Fruit fly (Drosophila melanogaster) whole organism, embryonic: ENCODE measurements around the gene CG14153.

ENCODE experiments used
- Atf6 ChIP-seq: fragments of 200-800 bp; sonication (Bioruptor generic); IDR thresholded peaks from 2 replicates; pipeline ENCODE4 v1.3.6; 2022; ENCODE audit warnings: missing biosample characterization, missing genetic modification characterization
- Awh ChIP-seq: fragments of 200-800 bp; sonication (Bioruptor generic); IDR thresholded peaks from 2 replicates; pipeline ENCODE4, ENCODE4 v1.3.6; 2022; ENCODE audit warnings: missing biosample characterization, missing genetic modification characterization
- CG10565 ChIP-seq: fragments of 200-800 bp; sonication (Bioruptor generic); optimal IDR thresholded peaks from 3 replicates; lab custom pipeline; 2016; ENCODE audit warnings: missing biosample characterization, mild to moderate bottlenecking, missing genetic modification characterization
- CG10979 ChIP-seq: fragments of 200-800 bp; sonication (Bioruptor generic); optimal IDR thresholded peaks from 2 replicates; lab custom pipeline; 2018; ENCODE audit warnings: missing biosample characterization, mild to moderate bottlenecking, missing genetic modification characterization, moderate library complexity
- CG11085 ChIP-seq: fragments of 200-800 bp; sonication (Bioruptor generic); IDR thresholded peaks from 2 replicates; pipeline ENCODE4 v1.3.6; 2022; ENCODE audit warnings: missing biosample characterization, missing genetic modification characterization
- CG11456 ChIP-seq: fragments of 200-800 bp; sonication (Bioruptor generic); IDR thresholded peaks from 3 replicates; pipeline ENCODE4 v1.3.6; 2022; ENCODE audit warnings: missing biosample characterization, missing genetic modification characterization
- CG12104 ChIP-seq: fragments of 200-800 bp; sonication (Bioruptor generic); optimal IDR thresholded peaks from 3 replicates; lab custom pipeline; 2016; ENCODE audit warnings: missing biosample characterization, missing genetic modification characterization
- CG12219 ChIP-seq: fragments of 200-800 bp; sonication (Bioruptor generic); optimal IDR thresholded peaks from 3 replicates; lab custom pipeline; 2018; ENCODE audit warnings: missing biosample characterization, mild to moderate bottlenecking, missing genetic modification characterization
- CG13624 ChIP-seq: fragments of 200-800 bp; sonication (Bioruptor generic); optimal IDR thresholded peaks from 2 replicates; lab custom pipeline; 2016; ENCODE audit warnings: missing biosample characterization, missing genetic modification characterization
- CG13775 ChIP-seq: fragments of 200-800 bp; sonication (Bioruptor generic); optimal IDR thresholded peaks from 3 replicates; lab custom pipeline; 2017; ENCODE audit warnings: missing biosample characterization, mild to moderate bottlenecking, missing genetic modification characterization
- CG14050 ChIP-seq: fragments of 200-800 bp; sonication (Bioruptor generic); IDR thresholded peaks from 3 replicates; pipeline ENCODE4 v1.3.6; 2022; ENCODE audit warnings: missing biosample characterization, missing genetic modification characterization
- CG14965 ChIP-seq: fragments of 200-800 bp; sonication (Bioruptor generic); optimal IDR thresholded peaks from 2 replicates; lab custom pipeline; 2016; ENCODE audit warnings: missing biosample characterization, missing genetic modification characterization, borderline replicate concordance
- CG15011 ChIP-seq: fragments of 200-800 bp; sonication (Bioruptor generic); optimal IDR thresholded peaks from 3 replicates; lab custom pipeline; 2018; ENCODE audit warnings: missing biosample characterization, mild to moderate bottlenecking, missing genetic modification characterization
- CG17361 ChIP-seq: fragments of 200-800 bp; sonication (Bioruptor generic); IDR thresholded peaks from 3 replicates; pipeline ENCODE4 v1.3.6; 2022; ENCODE audit warnings: missing biosample characterization, missing genetic modification characterization
- CG17385 ChIP-seq: fragments of 200-800 bp; sonication (Bioruptor generic); optimal IDR thresholded peaks from 3 replicates; lab custom pipeline; 2018; ENCODE audit warnings: missing biosample characterization, mild to moderate bottlenecking, missing genetic modification characterization
- CG2116 ChIP-seq: fragments of 200-800 bp; sonication (Bioruptor generic); optimal IDR thresholded peaks from 3 replicates; lab custom pipeline; 2018; ENCODE audit warnings: missing biosample characterization, mild to moderate bottlenecking, missing genetic modification characterization
- CG4404 ChIP-seq: fragments of 200-800 bp; sonication (Bioruptor generic); IDR thresholded peaks from 2 replicates; pipeline ENCODE4 v1.3.6; 2022; ENCODE audit warnings: missing biosample characterization, missing genetic modification characterization
- CG6791 ChIP-seq: fragments of 200-800 bp; sonication (Bioruptor generic); IDR thresholded peaks from 3 replicates; pipeline ENCODE4 v1.3.6; 2022; ENCODE audit warnings: missing biosample characterization, missing genetic modification characterization; ENCODE audit not compliant: partially characterized antibody
- CG8388 ChIP-seq: fragments of 200-800 bp; sonication (Bioruptor generic); optimal IDR thresholded peaks from 2 replicates; lab custom pipeline; 2019; ENCODE audit warnings: missing biosample characterization, mild to moderate bottlenecking, missing genetic modification characterization, moderate library complexity
- CG8944 ChIP-seq: fragments of 200-800 bp; sonication (Bioruptor generic); optimal IDR thresholded peaks from 3 replicates; lab custom pipeline; 2016; ENCODE audit warnings: missing biosample characterization, missing genetic modification characterization
- CG9876 ChIP-seq: fragments of 200-800 bp; sonication (Bioruptor generic); optimal IDR thresholded peaks from 2 replicates; lab custom pipeline; 2016; ENCODE audit warnings: missing biosample characterization, missing genetic modification characterization
- Doc2 ChIP-seq: fragments of 200-800 bp; sonication (Bioruptor generic); IDR thresholded peaks from 2 replicates; pipeline ENCODE4 v1.3.6; 2022; ENCODE audit warnings: missing biosample characterization, missing genetic modification characterization
- ERR ChIP-seq: fragments of 200-800 bp; sonication (Bioruptor generic); optimal IDR thresholded peaks from 2 replicates; lab custom pipeline; 2016; ENCODE audit warnings: missing biosample characterization, missing genetic modification characterization
- H2.0 ChIP-seq: fragments of 200-800 bp; sonication (Bioruptor generic); IDR thresholded peaks from 2 replicates; pipeline ENCODE4 v1.3.6; 2022; ENCODE audit warnings: missing biosample characterization, missing genetic modification characterization
- Hmx ChIP-seq: fragments of 200-800 bp; sonication (Bioruptor generic); optimal IDR thresholded peaks from 2 replicates; lab custom pipeline; 2016; ENCODE audit warnings: missing biosample characterization, missing genetic modification characterization
- Nf-YA ChIP-seq: fragments of 200-800 bp; sonication (Bioruptor generic); IDR thresholded peaks from 2 replicates; pipeline ENCODE4 v1.3.6; 2022; ENCODE audit warnings: missing biosample characterization, missing genetic modification characterization
- Usf ChIP-seq: fragments of 200-800 bp; sonication (Bioruptor generic); optimal IDR thresholded peaks from 2 replicates; lab custom pipeline; 2017; ENCODE audit warnings: missing genotype, missing biosample characterization, missing genetic modification characterization
- Xbp1 ChIP-seq: fragments of 200-800 bp; sonication (Bioruptor generic); optimal IDR thresholded peaks from 3 replicates; lab custom pipeline; 2016; ENCODE audit warnings: missing biosample characterization, mild to moderate bottlenecking, missing genetic modification characterization
- Xrp1 ChIP-seq: fragments of 200-800 bp; sonication (Bioruptor generic); IDR thresholded peaks from 2 replicates; pipeline ENCODE4 v1.3.6; 2022; ENCODE audit warnings: missing biosample characterization, missing genetic modification characterization
- abd-A ChIP-seq: fragments of 200-800 bp; sonication (Bioruptor generic); optimal IDR thresholded peaks from 3 replicates; lab custom pipeline; 2019; ENCODE audit warnings: missing biosample characterization, mild to moderate bottlenecking, missing genetic modification characterization, moderate library complexity
- bigmax ChIP-seq: fragments of 200-800 bp; sonication (Bioruptor generic); optimal IDR thresholded peaks from 2 replicates; lab custom pipeline; 2018; ENCODE audit warnings: missing biosample characterization, mild to moderate bottlenecking, missing genetic modification characterization
- btn ChIP-seq: fragments of 200-800 bp; sonication (Bioruptor generic); optimal IDR thresholded peaks from 2 replicates; lab custom pipeline; 2016; ENCODE audit warnings: missing biosample characterization, missing genetic modification characterization
- caup ChIP-seq: fragments of 200-800 bp; sonication (Bioruptor generic); optimal IDR thresholded peaks from 3 replicates; lab custom pipeline; 2017; ENCODE audit warnings: missing biosample characterization, mild to moderate bottlenecking, missing genetic modification characterization, moderate library complexity; ENCODE audit not compliant: severe bottlenecking
- chif ChIP-seq, 2 experiments: fragments of 200-800 bp; sonication (Bioruptor generic); optimal IDR thresholded peaks; 3 replicates each; lab custom pipeline; 2016; ENCODE audit warnings: missing biosample characterization in 2 of 2, missing genetic modification characterization in 2 of 2
- disco-r ChIP-seq: fragments of 200-800 bp; sonication (Bioruptor generic); optimal IDR thresholded peaks from 2 replicates; lab custom pipeline; 2016; ENCODE audit warnings: missing biosample characterization, missing genetic modification characterization
- eve ChIP-seq, 2 experiments: fragments of >200 bp; optimal IDR thresholded peaks; 2 replicates each; lab custom pipeline; 2017; ENCODE audit warnings: missing biosample characterization in 2 of 2, missing genetic modification characterization in 2 of 2
- fru ChIP-seq: fragments of >200 bp; optimal IDR thresholded peaks from 2 replicates; lab custom pipeline; 2017
- h ChIP-seq: fragments of >200 bp; optimal IDR thresholded peaks from 2 replicates; lab custom pipeline; 2017
- hbn ChIP-seq: fragments of 200-800 bp; sonication (Bioruptor generic); IDR thresholded peaks from 2 replicates; pipeline ENCODE4 v1.3.6; 2022; ENCODE audit warnings: missing biosample characterization, missing genetic modification characterization; ENCODE audit not compliant: partially characterized antibody
- jigr1 ChIP-seq: fragments of 200-800 bp; sonication (Bioruptor generic); IDR thresholded peaks from 3 replicates; pipeline ENCODE4 v1.3.6; 2022; ENCODE audit warnings: missing biosample characterization, missing genetic modification characterization
- klu ChIP-seq: fragments of 200-800 bp; sonication (Bioruptor generic); IDR thresholded peaks from 2 replicates; pipeline ENCODE4 v1.3.6; 2022; ENCODE audit warnings: missing biosample characterization, missing genetic modification characterization
- knrl ChIP-seq: fragments of 200-800 bp; sonication (Bioruptor generic); IDR thresholded peaks from 3 replicates; pipeline ENCODE4 v1.3.6; 2022; ENCODE audit warnings: missing biosample characterization, missing genetic modification characterization; ENCODE audit not compliant: partially characterized antibody
- mld ChIP-seq: fragments of 200-800 bp; sonication (Bioruptor generic); IDR thresholded peaks from 3 replicates; pipeline ENCODE4 v1.3.6; 2022; ENCODE audit warnings: missing biosample characterization, missing genetic modification characterization; ENCODE audit not compliant: partially characterized antibody
- nerfin-2 ChIP-seq: fragments of 200-800 bp; sonication (Bioruptor generic); IDR thresholded peaks from 2 replicates; pipeline ENCODE4 v1.3.6; 2022; ENCODE audit warnings: missing biosample characterization, missing genetic modification characterization; ENCODE audit not compliant: partially characterized antibody
- oc ChIP-seq: fragments of 200-800 bp; sonication (Bioruptor generic); optimal IDR thresholded peaks from 2 replicates; lab custom pipeline; 2018; ENCODE audit warnings: missing biosample characterization, mild to moderate bottlenecking, missing genetic modification characterization, moderate library complexity
- tin ChIP-seq: fragments of 200-800 bp; sonication (Bioruptor generic); optimal IDR thresholded peaks from 3 replicates; lab custom pipeline; 2016; ENCODE audit warnings: missing biosample characterization, missing genetic modification characterization
- trem ChIP-seq: fragments of 200-800 bp; optimal IDR thresholded peaks from 3 replicates; lab custom pipeline; 2019; ENCODE audit warnings: missing biosample characterization, mild to moderate bottlenecking, missing genetic modification characterization, moderate library complexity
- vfl ChIP-seq: fragments of 200-800 bp; sonication (Bioruptor generic); optimal IDR thresholded peaks from 2 replicates; lab custom pipeline; 2016; ENCODE audit warnings: missing biosample characterization, missing genetic modification characterization
- yki ChIP-seq: fragments of >200 bp; optimal IDR thresholded peaks from 3 replicates; lab custom pipeline; 2018
- z ChIP-seq: fragments of 200-800 bp; sonication (Bioruptor generic); IDR thresholded peaks from 3 replicates; pipeline ENCODE4 v1.3.6; 2022; ENCODE audit warnings: missing biosample characterization, missing genetic modification characterization
- zf30C ChIP-seq: fragments of 200-800 bp; sonication (Bioruptor generic); optimal IDR thresholded peaks from 3 replicates; lab custom pipeline; 2018; ENCODE audit warnings: missing biosample characterization, mild to moderate bottlenecking, missing genetic modification characterization
- zfh2 ChIP-seq: fragments of 200-800 bp; sonication (Bioruptor generic); optimal IDR thresholded peaks from 2 replicates; lab custom pipeline; 2016; ENCODE audit warnings: missing biosample characterization, missing genetic modification characterization

CG14153 gene

dm6 chr3L:10683899-10684340 is 40.6 kb downstream of the CG14153 start (continued):
- peak; percentile 53 for TF ChIP-seq klu (GFP tag; lab: Robert Waterston, UW)
- TF ChIP-seq Doc2 (GFP tag; lab: Robert Waterston, UW): no peak
- TF ChIP-seq Awh (GFP tag; lab: Robert Waterston, UW): peak; percentile 61; the same call in 1 of the 2 replicates
- TF ChIP-seq CG10979 (tag; lab: Kevin White, UChicago): peak; percentile 68
- peak; percentile 65 for TF ChIP-seq Xbp1 (GFP tag; lab: Kevin White, UChicago)
- TF ChIP-seq abd-A (tag; lab: Kevin White, UChicago): no peak
- TF ChIP-seq zf30C (GFP tag; lab: Kevin White, UChicago): no peak
- no peak for TF ChIP-seq nerfin-2
- TF ChIP-seq h (lab: Kevin White, UChicago): no peak
- peak; percentile 63 for TF ChIP-seq CG15011 (GFP tag; lab: Kevin White, UChicago)
- TF ChIP-seq CG2116 (GFP tag; lab: Kevin White, UChicago): peak; percentile 31
- TF ChIP-seq zfh2 (GFP tag; lab: Kevin White, UChicago): peak; percentile 55
- TF ChIP-seq Atf6: peak; percentile 68
- TF ChIP-seq H2.0 (GFP tag; lab: Robert Waterston, UW): peak; percentile 21; the same call in 1 of the 2 replicates
- TF ChIP-seq CG4404 (GFP tag; lab: Robert Waterston, UW): 0 out of 2 replicates have a peak, but pooled peaks have one; percentile 9
- TF ChIP-seq CG11456: peak; percentile 70; the same call in 2 of the 3 replicates
- TF ChIP-seq ERR (GFP tag; lab: Kevin White, UChicago): peak; percentile 22
- peak; percentile 16 for TF ChIP-seq CG14965 (GFP tag; lab: Kevin White, UChicago)
- peak; percentile 53 for TF ChIP-seq trem (tag; lab: Kevin White, UChicago)
- no peak for TF ChIP-seq CG12219 (GFP tag; lab: Kevin White, UChicago)
- no peak for TF ChIP-seq mld
- TF ChIP-seq fru: no peak
- peak; percentile 33 for TF ChIP-seq tin (GFP tag; lab: Kevin White, UChicago)
- TF ChIP-seq jigr1: peak; percentile 51; the same call in 1 of the 3 replicates
- peak; percentile 20; the same call in 1 of the 3 replicates for TF ChIP-seq CG14050
- peak; percentile 84 for TF ChIP-seq CG17361 (GFP tag; lab: Robert Waterston, UW)
- peak; percentile 49 for TF ChIP-seq CG13775 (GFP tag; lab: Kevin White, UChicago)
- TF ChIP-seq CG12104: peak; percentile 62
- peak; percentile 71 for TF ChIP-seq caup
- TF ChIP-seq CG17385 (GFP tag; lab: Kevin White, UChicago): peak; percentile 45
- no peak for TF ChIP-seq oc (tag; lab: Kevin White, UChicago)
- no peak for TF ChIP-seq bigmax (GFP tag; lab: Kevin White, UChicago)
- peak; percentile 58 for TF ChIP-seq CG8388 (GFP tag; lab: Kevin White, UChicago)
- peak; percentile 48 for TF ChIP-seq Nf-YA (GFP tag; lab: Robert Waterston, UW)
- TF ChIP-seq btn (GFP tag; lab: Kevin White, UChicago): peak; percentile 13
- TF ChIP-seq hbn (GFP tag; lab: Robert Waterston, UW): no peak
- TF ChIP-seq chif (GFP tag; optimal IDR thresholded peaks at IDR 0.05; lab: Kevin White, UChicago): peak; percentile 29 to 39
- TF ChIP-seq Xrp1 (GFP tag; lab: Robert Waterston, UW): peak; percentile 65
- TF ChIP-seq knrl (GFP tag; lab: Robert Waterston, UW): no peak
- TF ChIP-seq eve (GFP tag; optimal IDR thresholded peaks at IDR 0.05; lab: Kevin White, UChicago): no peak
- no peak for TF ChIP-seq CG11085 (GFP tag; lab: Robert Waterston, UW)
- TF ChIP-seq Hmx (GFP tag; lab: Kevin White, UChicago): no peak
- no peak for TF ChIP-seq CG6791 (GFP tag; lab: Robert Waterston, UW)
- no peak for TF ChIP-seq yki
- TF ChIP-seq Usf: peak; percentile 33
- TF ChIP-seq z (GFP tag; lab: Robert Waterston, UW): no peak
- TF ChIP-seq CG10565 (GFP tag; lab: Kevin White, UChicago): no peak
- TF ChIP-seq CG8944 (GFP tag; lab: Kevin White, UChicago): peak; percentile 51
- TF ChIP-seq vfl (GFP tag; lab: Kevin White, UChicago): peak; percentile 6
- TF ChIP-seq disco-r (GFP tag; lab: Kevin White, UChicago): peak; percentile 31
- TF ChIP-seq CG9876 (GFP tag; lab: Kevin White, UChicago): peak; percentile 43
- peak; percentile 47 for TF ChIP-seq CG13624 (GFP tag; lab: Kevin White, UChicago)
